Fruit fly (Drosophila melanogaster) ovary, adult (tissue): ENCODE measurements around the gene Apoltp.

ENCODE experiments used
- CG17801 ChIP-seq: fragments of 200-800 bp; optimal IDR thresholded peaks from 2 replicates; lab custom pipeline; 2019; ENCODE audit warnings: missing biosample characterization, mild to moderate bottlenecking, missing genetic modification characterization, moderate library complexity; ENCODE audit not compliant: partially characterized antibody

The Apoltp gene

dm6 chr2L:9698923-9699493, 65.0 kb downstream of the Apoltp start, which contains the start of gene Pka-C1:
Gene Pka-C1, minus strand, starts transcription at chr2L:9699297.
- TF ChIP-seq CG17801: no peak

- TF ChIP-seq CG17801: no peak
These were observed 65.6 kb downstream of the Apoltp start, which contains the start of gene hoip for dm6 chr2L:9699615-9700014. Gene hoip, plus strand, starts transcription at chr2L:9699791.

dm6 chr2L:9700454-9700853, 66.5 kb downstream of the Apoltp start, which contains the start of gene pelo:
Gene pelo, plus strand, starts transcription at chr2L:9700810.
- TF ChIP-seq CG17801: peak; percentile 64

- no peak for TF ChIP-seq CG17801
These were observed 69.0 kb downstream of the Apoltp start for dm6 chr2L:9703000-9703399.

dm6 chr2L:9704343-9704742, 70.4 kb downstream of the Apoltp start:
- TF ChIP-seq CG17801: no peak

- TF ChIP-seq CG17801: no peak
These were observed 71.3 kb downstream of the Apoltp start for dm6 chr2L:9705291-9705690.
